Worm (Caenorhabditis elegans): ENCODE measurements around the gene kynu-1.

The kynu-1 gene

ce11 chrX:6100395-6101099, 8.6 kb downstream of the kynu-1 start:
- TF ChIP-seq ztf-4 (tag; optimal IDR thresholded peaks at IDR 0.05) (no peak), elt-2 (tag; optimal IDR thresholded peaks at IDR 0.05) (peak; percentile 0), efl-1 (optimal IDR thresholded peaks at IDR 0.05) (no peak), efl-1 (GFP tag; optimal IDR thresholded peaks at IDR 0.05 in 1 of 2) (peak in 1 of 2 experiments; percentile 56), jun-1 (tag; optimal IDR thresholded peaks at IDR 0.05) (no peak), fkh-4 (tag; optimal IDR thresholded peaks at IDR 0.05; ENCODE audit: borderline replicate concordance) (no peak), blmp-1 (tag; optimal IDR thresholded peaks at IDR 0.05) (peak; percentile 83), swsn-7 (tag; optimal IDR thresholded peaks at IDR 0.05) (no peak)

- TF ChIP-seq skn-1 (tag; optimal IDR thresholded peaks at IDR 0.05): no peak
- TF ChIP-seq nhr-84 (tag; optimal IDR thresholded peaks at IDR 0.05): no peak
- TF ChIP-seq pqm-1 (tag; optimal IDR thresholded peaks at IDR 0.05): peak; percentile 44
- peak; percentile 30 for TF ChIP-seq elt-2 (tag; optimal IDR thresholded peaks at IDR 0.05)
These were observed 10.7 kb downstream of the kynu-1 start for ce11 chrX:6098420-6098819.

DNA sequence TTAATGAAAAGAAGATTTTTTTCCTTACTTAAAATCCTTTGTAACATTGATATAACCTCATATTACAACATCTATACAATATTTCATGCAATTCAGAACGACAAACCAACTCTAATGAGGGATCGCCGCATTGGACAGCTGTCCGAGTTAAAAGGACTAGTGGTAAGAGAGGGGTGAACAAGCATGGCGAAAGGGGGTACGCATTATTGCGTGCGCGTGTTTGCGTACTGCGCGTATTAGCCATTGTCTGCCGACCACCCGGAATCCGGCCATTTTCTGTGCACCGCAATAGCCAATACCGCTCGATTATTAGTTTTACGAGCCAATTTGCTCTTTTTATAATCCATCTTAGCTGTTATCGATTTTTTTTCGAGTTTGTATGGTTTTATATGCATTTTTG, 11.6 kb downstream of the kynu-1 start, which contains the start of gene C15H9.4:
TSS of gene C15H9.4 (plus strand) at position 93 of the 400 bp plus-strand sequence.
- TF ChIP-seq snu-23 (GFP tag; optimal IDR thresholded peaks at IDR 0.05) (peak; percentile 67), fkh-10 (GFP tag; optimal IDR thresholded peaks at IDR 0.05) (no peak), efl-1 (optimal IDR thresholded peaks at IDR 0.05) (peak; percentile 23 to 28), efl-1 (GFP tag; optimal IDR thresholded peaks at IDR 0.05 in 1 of 2) (peak in 1 of 2 experiments; percentile 60), nhr-28 (tag; optimal IDR thresholded peaks at IDR 0.05) (no peak), fkh-8 (tag; optimal IDR thresholded peaks at IDR 0.05) (peak; percentile 44), grh-1 (GFP tag; IDR thresholded peaks at IDR 0.05) (no peak), C04F5.9 (tag; optimal IDR thresholded peaks at IDR 0.05) (no peak), nhr-85 (tag) (peak; percentile 54), ceh-88 (GFP tag; IDR thresholded peaks at IDR 0.05) (no peak), tbx-2 (tag; optimal IDR thresholded peaks at IDR 0.05) (peak; percentile 54), ceh-63 (GFP tag; optimal IDR thresholded peaks at IDR 0.05) (no peak), elt-3 (tag; optimal IDR thresholded peaks at IDR 0.05) (no peak), lin-39 (tag; optimal IDR thresholded peaks at IDR 0.05) (no peak), fos-1 (tag; optimal IDR thresholded peaks at IDR 0.05) (no peak), snpc-4 (tag; optimal IDR thresholded peaks at IDR 0.05) (no peak), hlh-17 (GFP tag; optimal IDR thresholded peaks at IDR 0.05; ENCODE audit: borderline replicate concordance) (no peak), isw-1 (GFP tag; IDR thresholded peaks at IDR 0.05) (peak; percentile 29; the same call in 1 of the 2 replicates), elt-2 (tag; optimal IDR thresholded peaks at IDR 0.05) (no peak), mep-1 (tag; optimal IDR thresholded peaks at IDR 0.05) (peak; percentile 21), rnt-1 (tag; optimal IDR thresholded peaks at IDR 0.05) (peak; percentile 75), dsc-1 (tag; optimal IDR thresholded peaks at IDR 0.05) (peak; percentile 46), egl-13 (tag; optimal IDR thresholded peaks at IDR 0.05) (peak; percentile 58), aly-2 (tag; optimal IDR thresholded peaks at IDR 0.05) (no peak), unc-30 (tag; optimal IDR thresholded peaks at IDR 0.05) (no peak), mdl-1 (tag; optimal IDR thresholded peaks at IDR 0.05) (peak in 1 of 2 experiments; percentile 39), vab-15 (tag; optimal IDR thresholded peaks at IDR 0.05) (peak; percentile 26), aha-1 (tag; optimal IDR thresholded peaks at IDR 0.05) (no peak), hlh-4 (tag; optimal IDR thresholded peaks at IDR 0.05) (no peak), unc-130 (tag; optimal IDR thresholded peaks at IDR 0.05) (peak; percentile 44), lsy-2 (tag; optimal IDR thresholded peaks at IDR 0.05) (peak; percentile 19 to 46), pax-3 (tag; optimal IDR thresholded peaks at IDR 0.05) (no peak), dpl-1 (GFP tag; optimal IDR thresholded peaks at IDR 0.05) (peak in 2 of 3 experiments; percentile 13 to 17), nhr-71 (tag; optimal IDR thresholded peaks at IDR 0.05) (peak; percentile 69), nhr-77 (tag; optimal IDR thresholded peaks at IDR 0.05) (no peak), nhr-90 (tag; optimal IDR thresholded peaks at IDR 0.05; ENCODE audit: poor library complexity) (peak; percentile 30), efl-3 (GFP tag; optimal IDR thresholded peaks at IDR 0.05) (no peak), pag-3 (tag; optimal IDR thresholded peaks at IDR 0.05; ENCODE audit: borderline replicate concordance, insufficient read depth) (no peak), C16A3.4 (tag; optimal IDR thresholded peaks at IDR 0.05) (no peak), C34B4.2 (tag; optimal IDR thresholded peaks at IDR 0.05) (no peak)

Measured in whole organism, L1 larva.